Worm (Caenorhabditis elegans) whole organism, L4 larva: Measurements from ENCODE around the gene appg-2.

Experiments
- D1046.2 ChIP-seq: fragments of 200-800 bp; sonication (Bioruptor generic); IDR thresholded peaks from 2 replicates; pipeline ENCODE4 v1.3.6; 2022; ENCODE audit warnings: missing genetic modification characterization, missing compliant biosample characterization
- T20F7.1 ChIP-seq: fragments of 200-800 bp; sonication (Bioruptor generic); optimal IDR thresholded peaks from 2 replicates; lab custom pipeline; 2018; ENCODE audit warnings: mild to moderate bottlenecking, missing genetic modification characterization, missing compliant biosample characterization
- ZK337.2 ChIP-seq: fragments of 200-800 bp; sonication (Bioruptor generic); IDR thresholded peaks from 2 replicates; pipeline ENCODE4 v1.3.6; 2022; ENCODE audit warnings: missing genetic modification reagents, missing genetic modification characterization, missing compliant biosample characterization
- ZK546.5 ChIP-seq, 2 experiments: sonication (generic microtip); optimal IDR thresholded peaks; 2 replicates each; lab custom pipeline; 2017; ENCODE audit warnings: missing biosample characterization in 2 of 2, missing genetic modification characterization in 2 of 2
- aha-1 ChIP-seq: fragments of 150-350 bp; peaks from one replicate; lab custom pipeline; 2014; ENCODE audit warnings: missing biosample characterization, missing genetic modification characterization
- daf-16 ChIP-seq, 3 experiments: sonication (generic microtip); optimal IDR thresholded peaks; 2 replicates each; lab custom pipeline; 2016 to 2017; ENCODE audit warnings: missing genetic modification characterization in 3 of 3, missing genetic modification reagents in 3 of 3, mild to moderate bottlenecking in 2 of 3, missing compliant biosample characterization in 2 of 3, missing biosample characterization in 1 of 3, moderate library complexity in 1 of 3
- dmd-6 ChIP-seq: fragments of 200-800 bp; sonication (Bioruptor generic); IDR thresholded peaks from 2 replicates; pipeline ENCODE4 v1.3.6; 2022; ENCODE audit warnings: missing genetic modification reagents, missing genetic modification characterization, missing compliant biosample characterization
- dpl-1 ChIP-seq: fragments of 150-350 bp; optimal IDR thresholded peaks from 2 replicates; lab custom pipeline; 2014; ENCODE audit warnings: missing biosample characterization, missing genetic modification reagents, missing genetic modification characterization
- dve-1 ChIP-seq: sonication (generic microtip); optimal IDR thresholded peaks from 2 replicates; lab custom pipeline; 2017; ENCODE audit warnings: antibody characterized with exemption, mild to moderate bottlenecking, missing genetic modification characterization, missing compliant biosample characterization; ENCODE audit not compliant: insufficient read depth
- hif-1 ChIP-seq, 2 experiments: sonication (generic microtip); optimal IDR thresholded peaks; 2 replicates each; lab custom pipeline; 2016 to 2017; ENCODE audit warnings: missing compliant biosample characterization in 2 of 2, missing genetic modification characterization in 2 of 2, missing genetic modification reagents in 2 of 2, missing genotype in 2 of 2, mild to moderate bottlenecking in 1 of 2
- hlh-30 ChIP-seq: sonication (generic microtip); optimal IDR thresholded peaks from 2 replicates; lab custom pipeline; 2017; ENCODE audit warnings: antibody characterized with exemption, mild to moderate bottlenecking, missing genetic modification characterization, missing compliant biosample characterization; ENCODE audit not compliant: insufficient read depth
- lin-13 ChIP-seq: fragments of 150-350 bp; optimal IDR thresholded peaks from 2 replicates; lab custom pipeline; 2014; ENCODE audit warnings: missing biosample characterization, missing genetic modification reagents, missing genetic modification characterization
- lir-3 ChIP-seq: sonication (generic microtip); optimal IDR thresholded peaks from 2 replicates; lab custom pipeline; 2016; ENCODE audit warnings: mild to moderate bottlenecking, missing genetic modification characterization, missing compliant biosample characterization
- lsy-2 ChIP-seq, 2 experiments: fragments of 150-350 bp in 1 of 2; sonication (generic microtip) in 1 of 2; optimal IDR thresholded peaks; 2 replicates each; lab custom pipeline; 2014 to 2017; ENCODE audit warnings: missing biosample characterization in 2 of 2, missing genetic modification characterization in 2 of 2
- madf-5 ChIP-seq, 2 experiments: fragments of 200-800 bp; sonication (Bioruptor generic); IDR thresholded peaks; 2 replicates each; pipeline ENCODE4 v1.3.6; 2022; ENCODE audit warnings: missing compliant biosample characterization in 2 of 2, missing genetic modification characterization in 2 of 2
- mdt-29 ChIP-seq: fragments of 200-800 bp; sonication (Bioruptor generic); IDR thresholded peaks from 2 replicates; pipeline ENCODE4 v1.3.6; 2022; ENCODE audit warnings: missing genetic modification reagents, missing genetic modification characterization, missing compliant biosample characterization
- mes-2 ChIP-seq: sonication (generic microtip); optimal IDR thresholded peaks from 2 replicates; lab custom pipeline; 2016; ENCODE audit warnings: missing genotype, mild to moderate bottlenecking, missing genetic modification characterization, missing compliant biosample characterization; ENCODE audit not compliant: poor library complexity, severe bottlenecking
- mxl-2 ChIP-seq: fragments of 200-800 bp; sonication (Bioruptor generic); conservative IDR thresholded peaks from 2 replicates; pipeline ENCODE4 v1.3.6; 2022; ENCODE audit warnings: missing genetic modification reagents, missing genetic modification characterization, missing compliant biosample characterization
- mxl-3 ChIP-seq: fragments of 200-800 bp; sonication (Bioruptor generic); optimal IDR thresholded peaks from 2 replicates; lab custom pipeline; 2018; ENCODE audit warnings: mild to moderate bottlenecking, missing genetic modification characterization, missing compliant biosample characterization
- nhr-28 ChIP-seq: fragments of 150-350 bp; optimal IDR thresholded peaks from 2 replicates; lab custom pipeline; 2014; ENCODE audit warnings: missing biosample characterization, missing genetic modification characterization
- nhr-48 ChIP-seq: sonication (generic microtip); optimal IDR thresholded peaks from 2 replicates; lab custom pipeline; 2016; ENCODE audit warnings: mild to moderate bottlenecking, missing genetic modification characterization, missing compliant biosample characterization
- nhr-6 ChIP-seq: fragments of 150-350 bp; optimal IDR thresholded peaks from 2 replicates; lab custom pipeline; 2014; ENCODE audit warnings: missing biosample characterization, missing genetic modification characterization
- pha-4 ChIP-seq, 2 experiments: fragments of 150-350 bp in 1 of 2; fragments of 200-800 bp in 1 of 2; sonication (Bioruptor generic) in 1 of 2; IDR thresholded peaks in 1 of 2; optimal IDR thresholded peaks in 1 of 2; 2 replicates each; pipeline versions ENCODE4 v1.3.6 to Lab custom; 2014 to 2022; ENCODE audit warnings: missing genetic modification characterization in 2 of 2, missing genetic modification reagents in 2 of 2, missing biosample characterization in 1 of 2, missing compliant biosample characterization in 1 of 2
- pqm-1 ChIP-seq: sonication (generic microtip); optimal IDR thresholded peaks from 2 replicates; lab custom pipeline; 2017; ENCODE audit warnings: missing biosample characterization, missing genetic modification characterization
- rbr-2 ChIP-seq: sonication (generic microtip); optimal IDR thresholded peaks from 2 replicates; lab custom pipeline; 2016; ENCODE audit warnings: missing genotype, missing genetic modification characterization, missing compliant biosample characterization
- sdz-12 ChIP-seq: fragments of 200-800 bp; sonication (Bioruptor generic); optimal IDR thresholded peaks from 2 replicates; lab custom pipeline; 2018; ENCODE audit warnings: mild to moderate bottlenecking, missing genetic modification characterization, missing compliant biosample characterization
- snpc-1.2 ChIP-seq: fragments of 200-800 bp; sonication (Bioruptor generic); IDR thresholded peaks from 2 replicates; pipeline ENCODE4 v1.3.6; 2022; ENCODE audit warnings: missing genetic modification reagents, missing genetic modification characterization, missing compliant biosample characterization
- unc-130 ChIP-seq: sonication (generic microtip); optimal IDR thresholded peaks from 2 replicates; lab custom pipeline; 2016; ENCODE audit warnings: missing genetic modification reagents, missing genetic modification characterization, missing compliant biosample characterization
- unc-39 ChIP-seq: sonication (generic microtip); optimal IDR thresholded peaks from 2 replicates; lab custom pipeline; 2017; ENCODE audit warnings: missing biosample characterization, missing genetic modification characterization
- ztf-11 ChIP-seq: fragments of 150-350 bp; optimal IDR thresholded peaks from 2 replicates; lab custom pipeline; 2014; ENCODE audit warnings: missing biosample characterization, missing genetic modification characterization
- ztf-7 ChIP-seq: fragments of 150-350 bp; optimal IDR thresholded peaks from 2 replicates; lab custom pipeline; 2014; ENCODE audit warnings: missing biosample characterization, missing genetic modification characterization

appg-2 gene

ce11 chrII:8796391-8796790 is 4.5 kb upstream of the appg-2 start (continued):
- TF ChIP-seq ZK337.2: 0 out of 2 replicates have a peak, but pooled peaks have one; percentile 35
- TF ChIP-seq mxl-2 (GFP tag; lab: Robert Waterston, UW): no peak
- no peak for TF ChIP-seq lin-13 (GFP tag; lab: Kevin White, UChicago)
- TF ChIP-seq D1046.2 (GFP tag; lab: Robert Waterston, UW): no peak

ce11 chrII:8799725-8800124 is 1.2 kb upstream of the appg-2 start:
- TF ChIP-seq D1046.2 (GFP tag; lab: Robert Waterston, UW) (no peak), dmd-6 (GFP tag; lab: Robert Waterston, UW) (peak; percentile 42), mes-2 (tag; lab: Kevin White, UChicago) (no peak), aha-1 (no peak), mdt-29 (GFP tag; lab: Robert Waterston, UW) (no peak), unc-130 (GFP tag; lab: Kevin White, UChicago) (no peak)

- peak; percentile 18 for TF ChIP-seq pqm-1
- no peak for TF ChIP-seq sdz-12
Measured at ce11 chrII:8806921-8807320, 6.0 kb downstream of the appg-2 start, which contains the start of gene pho-13. Gene pho-13 (minus strand): TSS chrII:8807021.

ce11 chrII:8808482-8808881 is 7.6 kb downstream of the appg-2 start, which contains the start of gene F07H5.10:
Gene F07H5.10 (minus strand): TSS chrII:8808582.
- TF ChIP-seq aha-1 (peak; percentile 23), ztf-11 (no peak)

- no peak for TF ChIP-seq ztf-7 (tag; lab: Kevin White, UChicago)
- no peak for TF ChIP-seq snpc-1.2 (GFP tag; lab: Robert Waterston, UW)
- TF ChIP-seq ZK546.5 (tag; optimal IDR thresholded peaks at IDR 0.05; lab: Kevin White, UChicago): no peak
- peak; percentile 55 for TF ChIP-seq aha-1
- TF ChIP-seq mxl-2 (GFP tag; lab: Robert Waterston, UW): no peak
- TF ChIP-seq lsy-2 (tag; optimal IDR thresholded peaks at IDR 0.05; lab: Kevin White, UChicago): peak in 1 of 2 experiments; percentile 75
- TF ChIP-seq dve-1 (tag; lab: Kevin White, UChicago): peak; percentile 11
- peak; percentile 26 for TF ChIP-seq mes-2 (tag; lab: Kevin White, UChicago)
- TF ChIP-seq nhr-48 (tag; lab: Kevin White, UChicago): no peak
- peak; percentile 32 for TF ChIP-seq rbr-2 (tag; lab: Kevin White, UChicago)
- TF ChIP-seq T20F7.1 (GFP tag; lab: Kevin White, UChicago): peak; percentile 33
- TF ChIP-seq nhr-28 (tag; lab: Kevin White, UChicago): peak; percentile 7
- no peak for TF ChIP-seq unc-39 (tag; lab: Kevin White, UChicago)
- TF ChIP-seq sdz-12: no peak
- TF ChIP-seq daf-16 (GFP tag; optimal IDR thresholded peaks at IDR 0.05; lab: Kevin White, UChicago): no peak
- TF ChIP-seq daf-16 (tag; optimal IDR thresholded peaks at IDR 0.05; lab: Kevin White, UChicago): peak; percentile 30
- peak in 1 of 2 experiments; percentile 7 for TF ChIP-seq hif-1 (tag; optimal IDR thresholded peaks at IDR 0.05; lab: Kevin White, UChicago)
- TF ChIP-seq pha-4 (GFP tag; IDR thresholded peaks at IDR 0.05; lab: Robert Waterston, UW): no peak
- TF ChIP-seq pha-4 (tag; optimal IDR thresholded peaks at IDR 0.05; lab: Kevin White, UChicago): peak; percentile 75
- peak; percentile 27 for TF ChIP-seq dpl-1 (GFP tag; lab: Kevin White, UChicago)
- no peak for TF ChIP-seq hlh-30
- peak; percentile 5 for TF ChIP-seq nhr-6 (tag; lab: Kevin White, UChicago)
- TF ChIP-seq lir-3 (tag; lab: Kevin White, UChicago): no peak
- no peak for TF ChIP-seq madf-5 (GFP tag; IDR thresholded peaks at IDR 0.05; lab: Robert Waterston, UW)
- no peak for TF ChIP-seq mxl-3 (GFP tag; lab: Kevin White, UChicago)
- TF ChIP-seq, all 104 proteins: peak for 12
Measured at ce11 chrII:8810679-8811413, 9.9 kb downstream of the appg-2 start, which contains the start of the genes F46C5.9 and rer-1. Gene F46C5.9 (minus strand): TSS chrII:8810729. Gene rer-1 (plus strand): TSS chrII:8811370.
